Worm (Caenorhabditis elegans) whole organism, L4/young adult: ENCODE measurements around the gene F53G2.1.

ENCODE experiments used
- W03F9.2 ChIP-seq: fragments of 150-350 bp; optimal IDR thresholded peaks from 2 replicates; lab custom pipeline; 2014; ENCODE audit warnings: missing biosample characterization, missing genetic modification characterization
- him-1 ChIP-seq: sonication (generic microtip); optimal IDR thresholded peaks from 2 replicates; lab custom pipeline; 2016; ENCODE audit warnings: missing genotype, missing genetic modification reagents, missing genetic modification characterization, missing compliant biosample characterization

- no peak for TF ChIP-seq him-1 (tag; lab: Kevin White, UChicago)
- TF ChIP-seq W03F9.2: no peak
These were observed 33.5 kb downstream of the F53G2.1 start, which contains the start of gene bath-13 for ce11 chrII:2521960-2522359.
